Worm (Caenorhabditis elegans) whole organism, L4/young adult: ENCODE data around the gene F56C9.6.

Experiments
- W03F9.2 ChIP-seq: fragments of 150-350 bp; optimal IDR thresholded peaks from 2 replicates; lab custom pipeline; 2014; ENCODE audit warnings: missing biosample characterization, missing genetic modification characterization
- dao-5 ChIP-seq: sonication (generic microtip); optimal IDR thresholded peaks from 2 replicates; lab custom pipeline; 2016; ENCODE audit warnings: missing genotype, missing genetic modification characterization, moderate library complexity, missing compliant biosample characterization
- him-1 ChIP-seq: sonication (generic microtip); optimal IDR thresholded peaks from 2 replicates; lab custom pipeline; 2016; ENCODE audit warnings: missing genotype, missing genetic modification reagents, missing genetic modification characterization, missing compliant biosample characterization

The F56C9.6 gene

ce11 chrIII:7329155-7329732 lies 18.7 kb upstream of the F56C9.6 start, which contains the start of gene lab-2:
Gene lab-2, minus strand, starts transcription at chrIII:7329607.
- no peak for TF ChIP-seq W03F9.2 (tag; lab: Kevin White, UChicago)
- no peak for TF ChIP-seq dao-5 (tag; lab: Kevin White, UChicago)
- TF ChIP-seq him-1 (tag; lab: Kevin White, UChicago) = no peak

ce11 chrIII:7323331-7323730 lies 12.8 kb upstream of the F56C9.6 start:
- no peak for TF ChIP-seq W03F9.2 (tag; lab: Kevin White, UChicago)
- TF ChIP-seq him-1 (tag; lab: Kevin White, UChicago) = no peak
- no peak for TF ChIP-seq dao-5 (tag; lab: Kevin White, UChicago)

- TF ChIP-seq him-1 (tag; lab: Kevin White, UChicago) = no peak
Observed at ce11 chrIII:7322018-7322417, 11.4 kb upstream of the F56C9.6 start.

- TF ChIP-seq him-1 (tag; lab: Kevin White, UChicago) = no peak
- TF ChIP-seq dao-5 (tag; lab: Kevin White, UChicago) = no peak
- TF ChIP-seq W03F9.2 (tag; lab: Kevin White, UChicago) = no peak
Observed at ce11 chrIII:7319390-7319789, 8.8 kb upstream of the F56C9.6 start, which contains the start of gene F56C9.8. Gene F56C9.8, minus strand, starts transcription at chrIII:7319509.

- TF ChIP-seq him-1 (tag; lab: Kevin White, UChicago) (no peak), dao-5 (tag; lab: Kevin White, UChicago) (no peak), W03F9.2 (tag; lab: Kevin White, UChicago) (no peak)
Observed at ce11 chrIII:7317354-7317753, 6.8 kb upstream of the F56C9.6 start.

- TF ChIP-seq him-1 (tag; lab: Kevin White, UChicago) = no peak
- no peak for TF ChIP-seq dao-5 (tag; lab: Kevin White, UChicago)
- no peak for TF ChIP-seq W03F9.2 (tag; lab: Kevin White, UChicago)
Observed at ce11 chrIII:7314927-7315547, 4.5 kb upstream of the F56C9.6 start, which contains the start of gene nspg-6. Gene nspg-6, minus strand, starts transcription at chrIII:7314977.

ce11 chrIII:7314473-7314872 lies 3.9 kb upstream of the F56C9.6 start:
- no peak for TF ChIP-seq dao-5 (tag; lab: Kevin White, UChicago)
- TF ChIP-seq him-1 (tag; lab: Kevin White, UChicago) = no peak
- TF ChIP-seq W03F9.2 (tag; lab: Kevin White, UChicago) = no peak

ce11 chrIII:7308600-7309109 lies 1.9 kb downstream of the F56C9.6 start, which contains the start of gene acbp-4:
Gene acbp-4, minus strand, starts transcription at chrIII:7309109.
- TF ChIP-seq him-1 (tag; lab: Kevin White, UChicago) (no peak), dao-5 (tag; lab: Kevin White, UChicago) (no peak), W03F9.2 (tag; lab: Kevin White, UChicago) (no peak)

- no peak for TF ChIP-seq him-1 (tag; lab: Kevin White, UChicago)
- no peak for TF ChIP-seq dao-5 (tag; lab: Kevin White, UChicago)
- no peak for TF ChIP-seq W03F9.2 (tag; lab: Kevin White, UChicago)
Observed at ce11 chrIII:7305649-7305977, 5.0 kb downstream of the F56C9.6 start.

- TF ChIP-seq dao-5 (tag; lab: Kevin White, UChicago) = no peak
- no peak for TF ChIP-seq W03F9.2 (tag; lab: Kevin White, UChicago)
- TF ChIP-seq him-1 (tag; lab: Kevin White, UChicago) = no peak
Observed at ce11 chrIII:7304961-7305648, 5.5 kb downstream of the F56C9.6 start.

- TF ChIP-seq him-1 (tag; lab: Kevin White, UChicago) (no peak), dao-5 (tag; lab: Kevin White, UChicago) (no peak), W03F9.2 (tag; lab: Kevin White, UChicago) (no peak)
Observed at ce11 chrIII:7301668-7302067, 8.9 kb downstream of the F56C9.6 start.

- no peak for TF ChIP-seq W03F9.2 (tag; lab: Kevin White, UChicago)
- TF ChIP-seq him-1 (tag; lab: Kevin White, UChicago) = no peak
- no peak for TF ChIP-seq dao-5 (tag; lab: Kevin White, UChicago)
Observed at ce11 chrIII:7300763-7301162, 9.8 kb downstream of the F56C9.6 start.

- TF ChIP-seq him-1 (tag; lab: Kevin White, UChicago) (no peak), W03F9.2 (tag; lab: Kevin White, UChicago) (no peak), dao-5 (tag; lab: Kevin White, UChicago) (no peak)
Observed at ce11 chrIII:7300169-7300568, 10.4 kb downstream of the F56C9.6 start.
